1 worm cellular context compared by ENCODE assay signal in genomic region chrII:5772547-5773142, ce11.
TF ChIP-seq lines count a peak whose summit lies in the region.

No protein-coding gene starts in this region.

TF ChIP-seq in whole organism, L4 larva, 104 proteins besides CTCF, POLR2A, EP300 and RAD21 (continued from another document):
- TF ChIP-seq gei-8 (GFP tag; optimal IDR thresholded peaks at IDR 0.05; lab: Kevin White, UChicago), result no peak
- peak; percentile 49 for TF ChIP-seq unc-130 (GFP tag; optimal IDR thresholded peaks at IDR 0.05; lab: Kevin White, UChicago)
- TF ChIP-seq nhr-28 (tag; optimal IDR thresholded peaks at IDR 0.05; lab: Kevin White, UChicago), result peak; percentile 34
- TF ChIP-seq hlh-11 (tag; optimal IDR thresholded peaks at IDR 0.05; lab: Kevin White, UChicago), result peak; percentile 11
- TF ChIP-seq pha-4 (GFP tag; IDR thresholded peaks at IDR 0.05; lab: Robert Waterston, UW), result peak; percentile 66; the same call in 1 of the 2 replicates
- TF ChIP-seq pha-4 (tag; optimal IDR thresholded peaks at IDR 0.05; lab: Kevin White, UChicago), result no peak
- peak; percentile 53 for TF ChIP-seq php-3 (GFP tag; IDR thresholded peaks at IDR 0.05; lab: Robert Waterston, UW)
- TF ChIP-seq ZK546.5 (tag; optimal IDR thresholded peaks at IDR 0.05; lab: Kevin White, UChicago), result no peak
- peak in 1 of 2 experiments; percentile 31 for TF ChIP-seq hif-1 (tag; optimal IDR thresholded peaks at IDR 0.05; lab: Kevin White, UChicago)
- TF ChIP-seq F10B5.3 (tag; optimal IDR thresholded peaks at IDR 0.05; lab: Kevin White, UChicago), result peak; percentile 14
- TF ChIP-seq mxl-3 (GFP tag; optimal IDR thresholded peaks at IDR 0.05; lab: Kevin White, UChicago), result peak; percentile 57
- TF ChIP-seq sdz-12 (GFP tag; optimal IDR thresholded peaks at IDR 0.05; lab: Kevin White, UChicago), result no peak
- no peak for TF ChIP-seq nhr-237 (tag; optimal IDR thresholded peaks at IDR 0.05; lab: Kevin White, UChicago)
- TF ChIP-seq nhr-77 (tag; optimal IDR thresholded peaks at IDR 0.05; lab: Kevin White, UChicago), result no peak
- TF ChIP-seq fos-1 (tag; optimal IDR thresholded peaks at IDR 0.05; lab: Kevin White, UChicago), result no peak
- TF ChIP-seq ztf-7 (tag; optimal IDR thresholded peaks at IDR 0.05; lab: Kevin White, UChicago), result peak; percentile 34
- no peak for TF ChIP-seq nhr-76 (tag; optimal IDR thresholded peaks at IDR 0.05; lab: Kevin White, UChicago)
- peak; percentile 64; the same call in 1 of the 2 replicates for TF ChIP-seq ceh-20 (GFP tag; IDR thresholded peaks at IDR 0.05; lab: Robert Waterston, UW)
- peak; percentile 59 for TF ChIP-seq hlh-30 (tag; optimal IDR thresholded peaks at IDR 0.05; lab: Kevin White, UChicago; ENCODE audit: insufficient read depth)
- no peak for TF ChIP-seq skn-1 (tag; optimal IDR thresholded peaks at IDR 0.05; lab: Kevin White, UChicago)
- no peak for TF ChIP-seq lin-39 (tag; optimal IDR thresholded peaks at IDR 0.05; lab: Kevin White, UChicago)
- no peak for TF ChIP-seq egl-27 (tag; optimal IDR thresholded peaks at IDR 0.05; lab: Kevin White, UChicago)
- no peak for TF ChIP-seq tra-1 (GFP tag; IDR thresholded peaks at IDR 0.05; lab: Robert Waterston, UW)
- no peak for TF ChIP-seq zfp-2 (tag; optimal IDR thresholded peaks at IDR 0.05; lab: Kevin White, UChicago)
- no peak for TF ChIP-seq ces-1 (GFP tag; optimal IDR thresholded peaks at IDR 0.05; lab: Kevin White, UChicago)
- peak; percentile 70 for TF ChIP-seq ctbp-1 (GFP tag; IDR thresholded peaks at IDR 0.05; lab: Robert Waterston, UW)
- TF ChIP-seq ceh-32 (tag; optimal IDR thresholded peaks at IDR 0.05; lab: Kevin White, UChicago; ENCODE audit: poor library complexity), result no peak
- 0 out of 2 replicates have a peak, but pooled peaks have one; percentile 13 for TF ChIP-seq ceh-44 (GFP tag; IDR thresholded peaks at IDR 0.05; lab: Robert Waterston, UW)
- TF ChIP-seq arid-1 (GFP tag; conservative IDR thresholded peaks at IDR 0.05; lab: Robert Waterston, UW), result peak; percentile 72
- peak; percentile 65; the same call in 1 of the 2 replicates for TF ChIP-seq snpc-1.2 (GFP tag; IDR thresholded peaks at IDR 0.05; lab: Robert Waterston, UW)
- TF ChIP-seq zip-2 (tag; optimal IDR thresholded peaks at IDR 0.05; lab: Kevin White, UChicago), result no peak
- no peak for TF ChIP-seq nhr-42 (GFP tag; IDR thresholded peaks at IDR 0.05; lab: Robert Waterston, UW)
- TF ChIP-seq Y48G9A.11 (GFP tag; IDR thresholded peaks at IDR 0.05; lab: Robert Waterston, UW), result peak; percentile 59; the same call in 1 of the 2 replicates
- TF ChIP-seq nhr-11 (tag; optimal IDR thresholded peaks at IDR 0.05; lab: Kevin White, UChicago), result no peak
- TF ChIP-seq Y105C5A.15 (GFP tag; IDR thresholded peaks at IDR 0.05; lab: Robert Waterston, UW), result peak; percentile 71; the same call in 1 of the 2 replicates
- no peak for TF ChIP-seq nhr-111 (GFP tag; optimal IDR thresholded peaks at IDR 0.05; lab: Kevin White, UChicago)
- TF ChIP-seq ceh-28 (tag; optimal IDR thresholded peaks at IDR 0.05; lab: Kevin White, UChicago), result no peak
- TF ChIP-seq dmd-9 (GFP tag; IDR thresholded peaks at IDR 0.05; lab: Robert Waterston, UW), result peak; percentile 63
- TF ChIP-seq duxl-1 (tag; optimal IDR thresholded peaks at IDR 0.05; lab: Kevin White, UChicago; ENCODE audit: poor library complexity), result no peak
- TF ChIP-seq madf-5 (GFP tag; IDR thresholded peaks at IDR 0.05; lab: Robert Waterston, UW), result 0 out of 4 replicates have a peak, but pooled peaks of 1 of the 2 experiments have one; percentile 15
TF ChIP-seq in whole organism, L4 larva: peak in this region for 51.
